Fruit fly (Drosophila melanogaster): Measurements from ENCODE around the gene CG32440.

dm6 chr3L:21385699-21386098 lies 25.7 kb downstream of the CG32440 start:
- TF ChIP-seq fd59A (GFP tag; optimal IDR thresholded peaks at IDR 0.05) (no peak), Sox102F (GFP tag; optimal IDR thresholded peaks at IDR 0.05) (no peak), CG6854 (GFP tag; optimal IDR thresholded peaks at IDR 0.05) (no peak)

Data from whole organism, prepupa.